Fruit fly (Drosophila melanogaster) whole organism, wandering third instar larva: ENCODE results near the gene CG43347.

ENCODE experiments used
- Abd-B ChIP-seq: fragments of >200 bp; optimal IDR thresholded peaks from 2 replicates; lab custom pipeline; 2017; ENCODE audit warnings: missing biosample characterization, missing genetic modification characterization
- CG32264 ChIP-seq: fragments of 200-800 bp; sonication (Bioruptor generic); optimal IDR thresholded peaks from 2 replicates; lab custom pipeline; 2016; ENCODE audit warnings: missing biosample characterization, missing genetic modification characterization
- CrebA ChIP-seq: fragments of 200-800 bp; sonication (Bioruptor generic); optimal IDR thresholded peaks from 2 replicates; lab custom pipeline; 2016; ENCODE audit warnings: missing biosample characterization, mild to moderate bottlenecking, missing genetic modification characterization, borderline replicate concordance
- Dfd ChIP-seq: fragments of >200 bp; optimal IDR thresholded peaks from 2 replicates; lab custom pipeline; 2017; ENCODE audit warnings: missing biosample characterization, missing genetic modification characterization
- Dif ChIP-seq: fragments of 200-275, 200-300 bp; sonication (Bioruptor generic); optimal IDR thresholded peaks from 2 replicates; lab custom pipeline; 2018; ENCODE audit warnings: missing biosample characterization, missing genetic modification characterization; ENCODE audit not compliant: partially characterized antibody
- GATAd ChIP-seq: sonication (Bioruptor generic); optimal IDR thresholded peaks from 2 replicates; lab custom pipeline; 2016; ENCODE audit warnings: missing biosample characterization, missing genetic modification characterization
- HLH106 ChIP-seq: fragments of 200-800 bp; optimal IDR thresholded peaks from 3 replicates; lab custom pipeline; 2019; ENCODE audit warnings: missing biosample characterization, mild to moderate bottlenecking, missing genetic modification characterization, moderate library complexity
- Hnf4 ChIP-seq: fragments of 200-800 bp; sonication (Bioruptor generic); optimal IDR thresholded peaks from 2 replicates; lab custom pipeline; 2016; ENCODE audit warnings: missing biosample characterization, mild to moderate bottlenecking, missing genetic modification characterization
- Hr78 ChIP-seq: fragments of >200 bp; optimal IDR thresholded peaks from 2 replicates; lab custom pipeline; 2017; ENCODE audit warnings: missing biosample characterization, missing genetic modification characterization
- Hr83 ChIP-seq: fragments of 200-300 bp; sonication (Bioruptor generic); optimal IDR thresholded peaks from 2 replicates; lab custom pipeline; 2016; ENCODE audit warnings: missing biosample characterization, mild to moderate bottlenecking, missing genetic modification characterization, moderate library complexity; ENCODE audit not compliant: poor library complexity, severe bottlenecking
- Mio ChIP-seq: sonication (Bioruptor generic); optimal IDR thresholded peaks from 2 replicates; lab custom pipeline; 2016; ENCODE audit warnings: missing biosample characterization, missing genetic modification characterization
- N ChIP-seq: fragments of >200 bp; optimal IDR thresholded peaks from 2 replicates; lab custom pipeline; 2018; ENCODE audit warnings: missing biosample characterization, missing external identifiers, missing genetic modification characterization
- OdsH ChIP-seq: fragments of 200-800 bp; sonication (Bioruptor generic); optimal IDR thresholded peaks from 2 replicates; lab custom pipeline; 2016; ENCODE audit warnings: missing biosample characterization, mild to moderate bottlenecking, missing genetic modification characterization
- Sp1 ChIP-seq: fragments of 200-800 bp; sonication (Bioruptor generic); optimal IDR thresholded peaks from 3 replicates; lab custom pipeline; 2019; ENCODE audit warnings: missing biosample characterization, mild to moderate bottlenecking, missing genetic modification characterization, moderate library complexity
- Vsx2 ChIP-seq: fragments of 200-300, 225-300 bp; sonication (Bioruptor generic); optimal IDR thresholded peaks from 2 replicates; lab custom pipeline; 2018; ENCODE audit warnings: missing biosample characterization, missing genetic modification characterization; ENCODE audit not compliant: partially characterized antibody
- br ChIP-seq: fragments of 200-800 bp; sonication (Bioruptor generic); optimal IDR thresholded peaks from 2 replicates; lab custom pipeline; 2016; ENCODE audit warnings: missing biosample characterization, missing genetic modification characterization
- brk ChIP-seq: fragments of 200-800 bp; sonication (Bioruptor generic); optimal IDR thresholded peaks from 2 replicates; lab custom pipeline; 2016; ENCODE audit warnings: missing biosample characterization, mild to moderate bottlenecking, missing genetic modification characterization
- dl ChIP-seq, 2 experiments: fragments of 175-275, 200-275 bp in 1 of 2; fragments of 200-275 bp in 1 of 2; sonication (Bioruptor generic); optimal IDR thresholded peaks; lab custom pipeline; 2018; ENCODE audit warnings: mild to moderate bottlenecking in 2 of 2, missing biosample characterization in 2 of 2, missing genetic modification characterization in 2 of 2, moderate library complexity in 2 of 2; ENCODE audit not compliant: partially characterized antibody in 2 of 2, insufficient read depth in 1 of 2
- dmrt93B ChIP-seq: fragments of 200-800 bp; sonication (Bioruptor generic); optimal IDR thresholded peaks from 2 replicates; lab custom pipeline; 2018; ENCODE audit warnings: missing biosample characterization, mild to moderate bottlenecking, missing genetic modification characterization
- dsf ChIP-seq: sonication (Bioruptor generic); optimal IDR thresholded peaks from 2 replicates; lab custom pipeline; 2016; ENCODE audit warnings: missing biosample characterization, missing genetic modification characterization, borderline replicate concordance
- ey ChIP-seq: fragments of 200-800 bp; sonication (Bioruptor generic); optimal IDR thresholded peaks from 2 replicates; lab custom pipeline; 2016; ENCODE audit warnings: missing biosample characterization, missing genetic modification characterization
- foxo ChIP-seq, 2 experiments: fragments of 200-800 bp; sonication (Bioruptor generic); optimal IDR thresholded peaks; 2 replicates in 1 of 2; 3 replicates in 1 of 2; lab custom pipeline; 2016 to 2017; ENCODE audit warnings: missing biosample characterization in 2 of 2, missing genetic modification characterization in 2 of 2
- fru ChIP-seq: fragments of 200-800 bp; sonication (Bioruptor generic); optimal IDR thresholded peaks from 3 replicates; lab custom pipeline; 2016; ENCODE audit warnings: missing biosample characterization, mild to moderate bottlenecking, missing genetic modification characterization
- h ChIP-seq: fragments of 200-800 bp; sonication (Bioruptor generic); optimal IDR thresholded peaks from 3 replicates; lab custom pipeline; 2016; ENCODE audit warnings: missing biosample characterization, mild to moderate bottlenecking, missing genetic modification characterization
- jim ChIP-seq: fragments of 175-275, 200-325 bp; sonication (Bioruptor generic); optimal IDR thresholded peaks from 2 replicates; lab custom pipeline; 2016; ENCODE audit warnings: missing biosample characterization, mild to moderate bottlenecking, missing genetic modification characterization
- pan ChIP-seq: fragments of >200 bp; optimal IDR thresholded peaks from 2 replicates; lab custom pipeline; 2017
- psq ChIP-seq: fragments of 200-800 bp; sonication (Bioruptor generic); optimal IDR thresholded peaks from 3 replicates; lab custom pipeline; 2017; ENCODE audit warnings: missing biosample characterization, mild to moderate bottlenecking, missing genetic modification characterization, moderate library complexity
- rgr ChIP-seq: fragments of 200-800 bp; sonication (Bioruptor generic); optimal IDR thresholded peaks from 3 replicates; lab custom pipeline; 2016; ENCODE audit warnings: missing biosample characterization, mild to moderate bottlenecking, missing genetic modification characterization
- sage ChIP-seq: fragments of 200-800 bp; sonication (Bioruptor generic); optimal IDR thresholded peaks from 2 replicates; lab custom pipeline; 2016; ENCODE audit warnings: missing biosample characterization, mild to moderate bottlenecking, missing genetic modification characterization
- sv ChIP-seq: fragments of 200-800 bp; sonication (Bioruptor generic); optimal IDR thresholded peaks from 3 replicates; lab custom pipeline; 2016; ENCODE audit warnings: missing biosample characterization, missing genetic modification characterization
- usp ChIP-seq: fragments of >200 bp; optimal IDR thresholded peaks from 2 replicates; lab custom pipeline; 2017; ENCODE audit warnings: missing biosample characterization, missing genetic modification characterization
- woc ChIP-seq: sonication (Bioruptor generic); optimal IDR thresholded peaks from 2 replicates; lab custom pipeline; 2016; ENCODE audit warnings: missing biosample characterization, mild to moderate bottlenecking, missing genetic modification characterization

Gene CG43347

DNA sequence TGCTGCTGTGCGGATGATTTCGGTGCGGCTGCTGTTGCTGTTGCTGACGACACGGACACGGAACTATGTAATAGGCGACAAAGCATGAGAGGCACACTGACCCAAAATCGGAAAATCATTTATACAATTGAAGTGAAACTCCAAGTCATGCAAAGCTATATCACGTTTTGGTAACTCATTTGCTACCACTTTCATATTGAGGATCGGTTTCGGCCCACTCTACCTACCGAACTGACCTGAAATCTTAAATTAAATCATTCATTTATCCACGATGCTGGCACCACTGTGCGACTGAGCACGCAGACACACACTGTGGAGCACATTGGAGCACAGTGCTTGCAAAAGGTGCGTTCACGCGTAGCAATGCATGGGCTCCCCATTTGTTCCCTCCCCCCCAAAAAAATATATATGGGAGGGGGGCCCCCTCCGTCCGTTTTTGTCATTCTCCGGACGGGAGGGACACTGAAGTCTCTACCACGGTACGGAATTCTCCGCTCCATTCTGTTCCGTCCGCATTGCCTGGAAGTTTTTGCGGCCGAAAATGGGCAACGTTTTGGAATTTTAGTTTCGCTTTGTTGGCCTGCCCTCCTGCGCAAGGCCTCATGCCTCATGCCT lies 49.7 kb downstream of the CG43347 start:
- TF ChIP-seq sage (GFP tag; lab: Kevin White, UChicago) (no peak), Sp1 (GFP tag; lab: Kevin White, UChicago) (peak; percentile 28), Mio (GFP tag; lab: Kevin White, UChicago) (no peak), Hnf4 (GFP tag; lab: Kevin White, UChicago) (no peak), ey (peak; percentile 51), woc (peak; percentile 56), brk (GFP tag; lab: Kevin White, UChicago) (no peak), dsf (GFP tag; lab: Kevin White, UChicago) (no peak), Vsx2 (GFP tag; lab: Kevin White, UChicago) (no peak), dmrt93B (no peak), dl (GFP tag; optimal IDR thresholded peaks at IDR 0.05; lab: Kevin White, UChicago; ENCODE audit: insufficient read depth in 1 of 2, partially characterized antibody in 2 of 2) (no peak), pan (no peak), Hr83 (GFP tag; lab: Kevin White, UChicago) (no peak), HLH106 (tag; lab: Kevin White, UChicago) (peak; percentile 38), jim (no peak), h (GFP tag; lab: Kevin White, UChicago) (peak; percentile 50), Hr78 (GFP tag; lab: Kevin White, UChicago) (no peak), fru (GFP tag; lab: Kevin White, UChicago) (peak; percentile 75), foxo (GFP tag; optimal IDR thresholded peaks at IDR 0.05; lab: Kevin White, UChicago) (peak in 1 of 2 experiments; percentile 70), Abd-B (GFP tag; lab: Kevin White, UChicago) (no peak), Dif (GFP tag; lab: Kevin White, UChicago) (no peak), sv (GFP tag; lab: Kevin White, UChicago) (peak; percentile 5), psq (peak; percentile 21), br (GFP tag; lab: Kevin White, UChicago) (peak; percentile 18), CG32264 (no peak), rgr (peak; percentile 24), GATAd (GFP tag; lab: Kevin White, UChicago) (no peak)
- TF ChIP-seq, all 38 proteins: peak for 11

DNA sequence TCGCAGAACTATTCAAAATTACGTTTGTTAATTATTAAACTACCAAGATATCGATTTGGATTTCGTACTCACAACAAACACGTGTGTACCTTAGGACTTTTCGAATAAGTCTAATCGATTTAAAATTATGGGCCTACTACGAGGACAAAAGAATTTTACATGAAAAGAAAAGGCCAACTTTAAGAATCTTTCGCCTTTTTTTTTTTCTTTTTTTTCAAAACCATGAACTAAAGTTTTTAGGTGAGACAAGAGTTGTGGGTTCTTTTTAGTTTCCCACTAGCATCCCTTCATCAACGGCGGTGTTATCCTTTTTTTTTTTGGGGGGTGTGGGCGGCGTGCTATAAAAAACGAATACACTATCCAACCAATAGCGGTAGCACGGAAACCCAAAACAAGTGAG lies 53.5 kb downstream of the CG43347 start, which contains the start of gene CG15296:
TSS of gene CG15296 (minus strand) at position 101 of the 400 bp plus-strand sequence.
- TF ChIP-seq N (GFP tag; lab: Kevin White, UChicago) = no peak
- no peak for TF ChIP-seq CG32264
- TF ChIP-seq h (GFP tag; lab: Kevin White, UChicago) = no peak
- no peak for TF ChIP-seq woc
- TF ChIP-seq rgr = no peak
- TF ChIP-seq dl (GFP tag; optimal IDR thresholded peaks at IDR 0.05; lab: Kevin White, UChicago; ENCODE audit: insufficient read depth in 1 of 2, partially characterized antibody in 2 of 2) = no peak
- TF ChIP-seq pan = no peak
- TF ChIP-seq Vsx2 (GFP tag; lab: Kevin White, UChicago) = no peak
- no peak for TF ChIP-seq ey
- no peak for TF ChIP-seq Hr78 (GFP tag; lab: Kevin White, UChicago)
- no peak for TF ChIP-seq fru (GFP tag; lab: Kevin White, UChicago)
- no peak for TF ChIP-seq OdsH (GFP tag; lab: Kevin White, UChicago)
- TF ChIP-seq HLH106 (tag; lab: Kevin White, UChicago) = no peak
- TF ChIP-seq Dif (GFP tag; lab: Kevin White, UChicago) = no peak
- no peak for TF ChIP-seq Hr83 (GFP tag; lab: Kevin White, UChicago)
- TF ChIP-seq sage (GFP tag; lab: Kevin White, UChicago) = no peak
- no peak for TF ChIP-seq sv (GFP tag; lab: Kevin White, UChicago)

DNA sequence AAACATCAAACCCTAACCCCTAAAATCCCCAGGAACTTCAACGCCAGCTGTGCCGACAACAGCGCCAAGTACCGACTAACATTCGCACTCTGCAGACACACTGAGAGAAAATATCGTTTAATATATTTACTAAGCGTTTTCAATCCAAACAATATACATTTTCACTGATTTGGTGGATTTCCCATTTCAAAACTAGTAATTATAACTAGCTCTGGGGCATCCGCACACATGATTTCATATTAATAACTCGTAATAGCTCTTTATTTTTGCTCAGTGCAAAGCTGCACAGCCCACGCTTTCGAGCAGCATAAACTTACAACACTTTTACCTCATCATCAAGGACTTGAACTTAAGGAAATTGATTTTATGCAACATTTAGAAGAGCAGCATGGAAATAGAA lies 55.8 kb downstream of the CG43347 start:
- TF ChIP-seq usp (GFP tag; lab: Kevin White, UChicago) = no peak
- no peak for TF ChIP-seq Vsx2 (GFP tag; lab: Kevin White, UChicago)
- no peak for TF ChIP-seq dmrt93B
- TF ChIP-seq Dfd (GFP tag; lab: Kevin White, UChicago) = no peak
- no peak for TF ChIP-seq br (GFP tag; lab: Kevin White, UChicago)
- TF ChIP-seq fru (GFP tag; lab: Kevin White, UChicago) = no peak
- no peak for TF ChIP-seq Abd-B (GFP tag; lab: Kevin White, UChicago)
- TF ChIP-seq CG32264 = no peak
- no peak for TF ChIP-seq psq
- no peak for TF ChIP-seq CrebA (GFP tag; lab: Kevin White, UChicago)
- no peak for TF ChIP-seq Mio (GFP tag; lab: Kevin White, UChicago)
- no peak for TF ChIP-seq jim
- TF ChIP-seq foxo (GFP tag; optimal IDR thresholded peaks at IDR 0.05; lab: Kevin White, UChicago) = no peak
